Worm (Caenorhabditis elegans): ENCODE results near the gene K06A9.1.

DNA sequence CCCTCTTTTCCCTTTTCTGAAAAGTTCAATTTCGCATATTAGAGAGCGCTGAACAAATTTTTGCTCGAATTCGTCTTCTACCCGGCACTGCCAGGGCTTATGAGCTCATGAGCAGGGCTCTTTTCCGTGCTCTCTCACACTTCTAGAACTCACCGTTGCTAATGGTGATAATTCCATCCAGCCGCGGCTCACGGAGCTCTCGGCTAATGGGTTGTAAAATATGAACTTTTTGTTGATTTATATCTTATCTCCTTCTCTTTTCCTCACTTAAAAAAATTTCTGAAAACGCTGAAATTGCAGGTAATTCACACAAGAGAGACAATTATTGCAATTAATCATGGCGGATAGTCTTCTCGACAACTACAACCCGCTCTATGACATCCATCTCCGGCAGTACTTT lies 57.3 kb downstream of the K06A9.1 start, which contains the start of gene H11E01.3:
- TF ChIP-seq ets-7 (tag; optimal IDR thresholded peaks at IDR 0.05): no peak
- TF ChIP-seq tbx-37 (GFP tag; conservative IDR thresholded peaks at IDR 0.05): no peak
